Worm (Caenorhabditis elegans): ENCODE measurements around the gene Y69E1A.8.

- TF ChIP-seq nhr-11 (tag; optimal IDR thresholded peaks at IDR 0.05): no peak
- no peak for TF ChIP-seq pqm-1 (tag; optimal IDR thresholded peaks at IDR 0.05)
- peak; percentile 51 for TF ChIP-seq mdt-29 (GFP tag; IDR thresholded peaks at IDR 0.05)
- no peak for TF ChIP-seq saeg-2 (GFP tag; IDR thresholded peaks at IDR 0.05)
- peak in 1 of 2 experiments; percentile 65 for TF ChIP-seq unc-62 (GFP tag; optimal IDR thresholded peaks at IDR 0.05 in 1 of 2)
- no peak for TF ChIP-seq unc-62 (tag; optimal IDR thresholded peaks at IDR 0.05)
- TF ChIP-seq skn-1 (tag; optimal IDR thresholded peaks at IDR 0.05): no peak
- peak; percentile 54 for TF ChIP-seq hlh-11 (tag; optimal IDR thresholded peaks at IDR 0.05)
- TF ChIP-seq zip-2 (tag; optimal IDR thresholded peaks at IDR 0.05): no peak
- TF ChIP-seq ama-1 (optimal IDR thresholded peaks at IDR 0.05): peak; percentile 65
- TF ChIP-seq pha-4 (GFP tag; IDR thresholded peaks at IDR 0.05): peak; percentile 66; the same call in 1 of the 2 replicates
- no peak for TF ChIP-seq pha-4 (tag; optimal IDR thresholded peaks at IDR 0.05)
- TF ChIP-seq egl-43 (GFP tag; IDR thresholded peaks at IDR 0.05): no peak
- peak; percentile 70 for TF ChIP-seq nhr-77 (tag; optimal IDR thresholded peaks at IDR 0.05)
- no peak for TF ChIP-seq ceh-62 (tag; optimal IDR thresholded peaks at IDR 0.05)
- no peak for TF ChIP-seq D1046.2 (GFP tag; IDR thresholded peaks at IDR 0.05)
Measured at ce11 chrIV:10933777-10934546, 32.4 kb upstream of the Y69E1A.8 start.
